Fruit fly (Drosophila melanogaster) whole organism, prepupa: ENCODE data around the gene CG16985.
A peak's percentile ranks its signal among the peaks of the same experiment; 100 is the strongest.

ENCODE experiments used
- Blimp-1 ChIP-seq: fragments of 200-800 bp; sonication (Bioruptor generic); optimal IDR thresholded peaks from 3 replicates; lab custom pipeline; 2017; ENCODE audit warnings: missing biosample characterization, missing genetic modification characterization, mild to moderate bottlenecking, moderate library complexity, missing genetic modification reagents
- CG10631 ChIP-seq: fragments of 200-800 bp; sonication (Bioruptor generic); optimal IDR thresholded peaks from 2 replicates; lab custom pipeline; 2016; ENCODE audit warnings: missing biosample characterization, missing genetic modification characterization
- CG10669 ChIP-seq: fragments of 200-800 bp; sonication (Bioruptor generic); optimal IDR thresholded peaks from 3 replicates; lab custom pipeline; 2018; ENCODE audit warnings: missing biosample characterization, mild to moderate bottlenecking, missing genetic modification characterization, moderate library complexity
- CG11294 ChIP-seq: fragments of 200-800 bp; sonication (Bioruptor generic); IDR thresholded peaks from 2 replicates; pipeline ENCODE4 v1.3.6; 2022; ENCODE audit warnings: missing biosample characterization, missing genetic modification characterization
- CG11762 ChIP-seq: fragments of 200-800 bp; sonication (Bioruptor generic); optimal IDR thresholded peaks from 3 replicates; lab custom pipeline; 2016; ENCODE audit warnings: missing biosample characterization, missing genetic modification characterization; ENCODE audit not compliant: insufficient read depth
- CG15336 ChIP-seq: fragments of 200-800 bp; sonication (Bioruptor generic); IDR thresholded peaks from 2 replicates; pipeline ENCODE4 v1.3.6; 2022; ENCODE audit warnings: missing biosample characterization, missing genetic modification characterization
- CG1621 ChIP-seq: fragments of 200-800 bp; sonication (Bioruptor generic); optimal IDR thresholded peaks from 3 replicates; lab custom pipeline; 2018; ENCODE audit warnings: missing biosample characterization, mild to moderate bottlenecking, missing genetic modification characterization
- CG16779 ChIP-seq: fragments of 200-800 bp; sonication (Bioruptor generic); optimal IDR thresholded peaks from 3 replicates; lab custom pipeline; 2017; ENCODE audit warnings: missing biosample characterization, mild to moderate bottlenecking, missing genetic modification characterization
- CG31627 ChIP-seq: fragments of 200-800 bp; sonication (Bioruptor generic); optimal IDR thresholded peaks from 3 replicates; lab custom pipeline; 2016; ENCODE audit warnings: missing biosample characterization, missing genetic modification characterization
- CG32006 ChIP-seq: fragments of 200-800 bp; sonication (Bioruptor generic); optimal IDR thresholded peaks from 3 replicates; lab custom pipeline; 2017; ENCODE audit warnings: missing biosample characterization, mild to moderate bottlenecking, missing genetic modification characterization
- CG34406 ChIP-seq: fragments of 200-800 bp; sonication (Bioruptor generic); optimal IDR thresholded peaks from 3 replicates; lab custom pipeline; 2016; ENCODE audit warnings: missing biosample characterization, missing genetic modification characterization
- CG3919 ChIP-seq: fragments of 200-800 bp; sonication (Bioruptor generic); optimal IDR thresholded peaks from 3 replicates; lab custom pipeline; 2016; ENCODE audit warnings: missing biosample characterization, missing genetic modification characterization
- CG4318 ChIP-seq: fragments of 200-800 bp; sonication (Bioruptor generic); optimal IDR thresholded peaks from 3 replicates; lab custom pipeline; 2017; ENCODE audit warnings: missing biosample characterization, mild to moderate bottlenecking, missing genetic modification characterization
- CG6163 ChIP-seq: fragments of 200-800 bp; sonication (Bioruptor generic); IDR thresholded peaks from 3 replicates; pipeline ENCODE4 v1.3.6; 2022; ENCODE audit warnings: missing biosample characterization, missing genetic modification characterization
- CG6276 ChIP-seq: fragments of 200-800 bp; sonication (Bioruptor generic); optimal IDR thresholded peaks from 2 replicates; lab custom pipeline; 2017; ENCODE audit warnings: missing biosample characterization, mild to moderate bottlenecking, missing genetic modification characterization
- CG6792 ChIP-seq: fragments of 200-800 bp; sonication (Bioruptor generic); optimal IDR thresholded peaks from 3 replicates; lab custom pipeline; 2016; ENCODE audit warnings: missing biosample characterization, missing genetic modification characterization
- CG6808 ChIP-seq: fragments of 200-800 bp; sonication (Bioruptor generic); optimal IDR thresholded peaks from 3 replicates; lab custom pipeline; 2017; ENCODE audit warnings: missing biosample characterization, missing genetic modification characterization, mild to moderate bottlenecking, moderate library complexity, missing genetic modification reagents
- CG8119 ChIP-seq: fragments of 200-800 bp; sonication (Bioruptor generic); IDR thresholded peaks from 3 replicates; pipeline ENCODE4 v1.3.6; 2022; ENCODE audit warnings: missing biosample characterization, missing genetic modification characterization
- CG8319 ChIP-seq: fragments of 200-800 bp; sonication (Bioruptor generic); optimal IDR thresholded peaks from 3 replicates; lab custom pipeline; 2016; ENCODE audit warnings: missing biosample characterization, missing genetic modification characterization
- CG8632 ChIP-seq: fragments of 200-800 bp; sonication (Bioruptor generic); optimal IDR thresholded peaks from 3 replicates; lab custom pipeline; 2016; ENCODE audit warnings: missing biosample characterization, missing genetic modification characterization
- Eip75B ChIP-seq: fragments of 200-800 bp; sonication (Bioruptor generic); optimal IDR thresholded peaks from 3 replicates; lab custom pipeline; 2016; ENCODE audit warnings: missing biosample characterization, missing genetic modification characterization
- Eip78C ChIP-seq: fragments of 200-800 bp; sonication (Bioruptor generic); peaks from one replicate; lab custom pipeline; 2016; ENCODE audit warnings: missing biosample characterization, missing genetic modification characterization
- Eip93F ChIP-seq: fragments of 200-800 bp; sonication (Bioruptor generic); optimal IDR thresholded peaks from 2 replicates; lab custom pipeline; 2016; ENCODE audit warnings: missing biosample characterization, mild to moderate bottlenecking, missing genetic modification characterization
- Ets21C ChIP-seq: fragments of 200-800 bp; sonication (Bioruptor generic); optimal IDR thresholded peaks from 3 replicates; lab custom pipeline; 2016; ENCODE audit warnings: missing biosample characterization, missing genetic modification characterization
- Gug ChIP-seq: fragments of 200-800 bp; sonication (Bioruptor generic); IDR thresholded peaks from 2 replicates; pipeline ENCODE4 v1.3.6; 2022; ENCODE audit warnings: missing biosample characterization, missing genetic modification characterization
- Hr4 ChIP-seq: fragments of 200-800 bp; sonication (Bioruptor generic); optimal IDR thresholded peaks from 3 replicates; lab custom pipeline; 2016; ENCODE audit warnings: missing biosample characterization, missing genetic modification characterization
- Lpt ChIP-seq: fragments of 200-800 bp; sonication (Bioruptor generic); optimal IDR thresholded peaks from 3 replicates; lab custom pipeline; 2016; ENCODE audit warnings: missing biosample characterization, missing genetic modification characterization
- Met ChIP-seq: fragments of 200-800 bp; sonication (Bioruptor generic); optimal IDR thresholded peaks from 3 replicates; lab custom pipeline; 2016; ENCODE audit warnings: missing biosample characterization, missing genetic modification characterization
- OdsH ChIP-seq: fragments of 200-800 bp; sonication (Bioruptor generic); optimal IDR thresholded peaks from 3 replicates; lab custom pipeline; 2016; ENCODE audit warnings: missing biosample characterization, missing genetic modification characterization
- Smox ChIP-seq: fragments of 200-800 bp; sonication (Bioruptor generic); optimal IDR thresholded peaks from 3 replicates; lab custom pipeline; 2016; ENCODE audit warnings: missing biosample characterization, missing genetic modification characterization
- Sox102F ChIP-seq: fragments of 200-800 bp; sonication (Bioruptor generic); optimal IDR thresholded peaks from 2 replicates; lab custom pipeline; 2016; ENCODE audit warnings: missing biosample characterization, mild to moderate bottlenecking, missing genetic modification characterization
- achi ChIP-seq: fragments of 200-800 bp; sonication (Bioruptor generic); optimal IDR thresholded peaks from 3 replicates; lab custom pipeline; 2016; ENCODE audit warnings: missing biosample characterization, missing genetic modification characterization
- acj6 ChIP-seq: fragments of 200-800 bp; sonication (Bioruptor generic); optimal IDR thresholded peaks from 3 replicates; lab custom pipeline; 2016; ENCODE audit warnings: missing biosample characterization, missing genetic modification characterization
- cyc ChIP-seq: fragments of 200-800 bp; sonication (Bioruptor generic); optimal IDR thresholded peaks from 3 replicates; lab custom pipeline; 2016; ENCODE audit warnings: missing biosample characterization, missing genetic modification characterization
- dac ChIP-seq: fragments of 200-800 bp; sonication (Bioruptor generic); optimal IDR thresholded peaks from 2 replicates; lab custom pipeline; 2017; ENCODE audit warnings: missing biosample characterization, mild to moderate bottlenecking, missing genetic modification characterization
- dsx ChIP-seq: fragments of 200-800 bp; optimal IDR thresholded peaks from 3 replicates; lab custom pipeline; 2019; ENCODE audit warnings: missing biosample characterization, mild to moderate bottlenecking, missing genetic modification characterization, moderate library complexity; ENCODE audit not compliant: poor library complexity, severe bottlenecking
- eg ChIP-seq: fragments of 200-800 bp; sonication (Bioruptor generic); IDR thresholded peaks from 3 replicates; pipeline ENCODE4 v1.3.6; 2022; ENCODE audit warnings: missing biosample characterization, missing genetic modification characterization
- esn ChIP-seq: fragments of 200-800 bp; sonication (Bioruptor generic); optimal IDR thresholded peaks from 2 replicates; lab custom pipeline; 2016; ENCODE audit warnings: missing biosample characterization, mild to moderate bottlenecking, missing genetic modification characterization, moderate library complexity
- fd59A ChIP-seq: fragments of 200-800 bp; sonication (Bioruptor generic); optimal IDR thresholded peaks from 2 replicates; lab custom pipeline; 2017; ENCODE audit warnings: missing biosample characterization, mild to moderate bottlenecking, missing genetic modification characterization, missing genetic modification reagents
- fd85E ChIP-seq: fragments of 200-800 bp; sonication (Bioruptor generic); optimal IDR thresholded peaks from 3 replicates; lab custom pipeline; 2016; ENCODE audit warnings: missing biosample characterization, missing genetic modification characterization
- fkh ChIP-seq: fragments of 200-800 bp; sonication (Bioruptor generic); optimal IDR thresholded peaks from 3 replicates; lab custom pipeline; 2017; ENCODE audit warnings: missing biosample characterization, mild to moderate bottlenecking, missing genetic modification characterization, moderate library complexity
- net ChIP-seq: fragments of 200-800 bp; sonication (Bioruptor generic); optimal IDR thresholded peaks from 3 replicates; lab custom pipeline; 2016; ENCODE audit warnings: missing biosample characterization, missing genetic modification characterization
- spab ChIP-seq: fragments of 200-800 bp; sonication (Bioruptor generic); optimal IDR thresholded peaks from 2 replicates; lab custom pipeline; 2017; ENCODE audit warnings: missing biosample characterization, mild to moderate bottlenecking, missing genetic modification characterization, missing genetic modification reagents
- ss ChIP-seq, 2 experiments: fragments of 200-800 bp; sonication (Bioruptor generic); optimal IDR thresholded peaks; 2 replicates in 1 of 2; 3 replicates in 1 of 2; lab custom pipeline; 2017 to 2018; ENCODE audit warnings: mild to moderate bottlenecking in 2 of 2, missing biosample characterization in 2 of 2, missing genetic modification characterization in 2 of 2, moderate library complexity in 1 of 2
- svp ChIP-seq: fragments of 200-800 bp; sonication (Bioruptor generic); peaks from one replicate; lab custom pipeline; 2016; ENCODE audit warnings: missing biosample characterization, missing genetic modification characterization
- topi ChIP-seq: fragments of 200-800 bp; sonication (Bioruptor generic); optimal IDR thresholded peaks from 3 replicates; lab custom pipeline; 2016; ENCODE audit warnings: missing biosample characterization, missing genetic modification characterization
- vri ChIP-seq: fragments of 200-800 bp; sonication (Bioruptor generic); optimal IDR thresholded peaks from 3 replicates; lab custom pipeline; 2016; ENCODE audit warnings: missing biosample characterization, mild to moderate bottlenecking, missing genetic modification characterization

CG16985 gene

DNA sequence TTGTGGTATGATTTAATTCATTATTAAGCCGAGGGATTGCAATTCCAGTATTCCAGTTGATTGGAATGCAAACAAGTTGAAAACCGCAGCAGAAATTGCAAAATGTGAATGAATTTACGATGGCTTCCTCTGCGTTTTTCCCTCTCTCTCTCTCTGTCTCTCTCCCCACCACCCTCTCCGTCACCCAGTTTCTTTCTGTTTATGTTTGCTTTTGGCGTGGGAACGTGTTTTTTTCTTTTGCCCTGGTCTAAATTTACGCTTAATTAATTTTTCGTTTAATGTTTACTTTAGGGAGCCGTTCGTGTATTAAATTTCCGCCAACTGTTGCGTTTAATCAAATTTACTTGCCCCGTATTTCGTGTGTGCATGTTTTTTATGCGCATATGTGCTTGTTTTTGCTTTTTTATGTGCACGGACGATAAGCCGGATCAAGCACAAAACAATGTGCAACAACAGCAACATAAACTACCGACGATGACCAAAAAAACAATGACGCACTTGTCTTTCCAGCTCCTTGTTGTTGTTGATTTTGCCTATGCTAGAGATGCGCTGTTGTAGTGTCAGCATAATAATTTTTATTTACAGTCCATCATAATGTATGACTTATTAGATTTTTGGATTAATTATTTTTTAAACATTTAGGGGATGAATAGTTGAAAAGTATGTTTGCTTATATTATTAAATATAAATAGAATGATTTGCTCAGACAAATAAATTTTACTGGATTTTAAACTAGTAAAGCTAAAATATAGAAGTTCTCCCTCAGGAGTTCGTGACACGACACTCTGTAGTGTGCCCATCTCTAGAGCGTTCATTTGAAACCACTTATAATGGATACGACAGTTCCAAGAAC is 9.0 kb upstream of the CG16985 start (continued):
- TF ChIP-seq fd85E (peak; percentile 19), acj6 (GFP tag; lab: Kevin White, UChicago) (peak; percentile 51), ss (GFP tag; optimal IDR thresholded peaks at IDR 0.05; lab: Kevin White, UChicago) (peak in 1 of 2 experiments; percentile 15), Gug (no peak), dsx (GFP tag; lab: Kevin White, UChicago) (peak; percentile 45), CG10669 (GFP tag; lab: Kevin White, UChicago) (no peak), Lpt (GFP tag; lab: Kevin White, UChicago) (peak; percentile 4), CG10631 (GFP tag; lab: Kevin White, UChicago) (peak; percentile 60), svp (GFP tag; lab: Kevin White, UChicago) (peak; percentile 49), CG6163 (GFP tag; lab: Robert Waterston, UW) (no peak), esn (GFP tag; lab: Kevin White, UChicago) (peak; percentile 47), CG32006 (GFP tag; lab: Kevin White, UChicago) (peak; percentile 69), Ets21C (GFP tag; lab: Kevin White, UChicago) (no peak), vri (GFP tag; lab: Kevin White, UChicago) (no peak), fkh (GFP tag; lab: Kevin White, UChicago) (peak; percentile 82), Hr4 (GFP tag; lab: Kevin White, UChicago) (peak; percentile 56), CG8632 (GFP tag; lab: Kevin White, UChicago) (peak; percentile 21), CG31627 (GFP tag; lab: Kevin White, UChicago) (peak; percentile 35), Smox (GFP tag; lab: Kevin White, UChicago) (peak; percentile 7), Sox102F (peak; percentile 49), CG11762 (no peak), CG1621 (tag; lab: Kevin White, UChicago) (no peak), CG6808 (GFP tag; lab: Kevin White, UChicago) (no peak), CG16779 (tag; lab: Kevin White, UChicago) (no peak), cyc (GFP tag; lab: Kevin White, UChicago) (peak; percentile 18), CG34406 (GFP tag; lab: Kevin White, UChicago) (peak; percentile 24), CG8119 (GFP tag; lab: Robert Waterston, UW) (peak; percentile 72; the same call in 2 of the 3 replicates), CG6276 (peak; percentile 12), CG8319 (GFP tag; lab: Kevin White, UChicago) (no peak), CG6792 (no peak), OdsH (GFP tag; lab: Kevin White, UChicago) (peak; percentile 64), fd59A (GFP tag; lab: Kevin White, UChicago) (no peak)

DNA sequence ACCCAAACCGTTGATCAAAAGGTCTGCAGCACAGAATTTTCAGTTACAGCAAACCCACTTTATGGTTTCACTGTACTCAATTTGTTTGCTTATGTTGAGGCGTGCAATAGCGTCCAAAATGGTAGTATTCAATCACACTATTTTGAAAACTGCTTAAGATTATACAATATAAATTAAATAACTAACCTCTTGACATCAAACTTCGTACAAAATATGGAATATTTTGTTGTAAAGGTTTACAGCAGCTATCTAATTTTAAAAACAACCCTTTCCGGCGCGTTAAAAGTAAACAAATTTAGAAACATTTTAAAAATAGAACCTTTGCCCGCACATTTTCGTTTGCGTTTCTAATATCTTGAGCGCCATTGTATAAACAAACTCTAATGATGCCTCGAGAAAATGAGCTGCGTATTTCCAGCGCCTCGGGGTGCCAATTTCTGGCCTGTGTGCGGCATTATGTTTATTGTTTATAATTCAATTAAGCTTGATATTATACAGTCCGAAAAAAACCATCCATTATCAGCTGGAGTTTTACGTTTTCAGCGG is 8.3 kb upstream of the CG16985 start:
- TF ChIP-seq Blimp-1 (GFP tag; lab: Kevin White, UChicago) (no peak), CG32006 (GFP tag; lab: Kevin White, UChicago) (peak; percentile 28), CG3919 (GFP tag; lab: Kevin White, UChicago) (no peak), CG4318 (GFP tag; lab: Kevin White, UChicago) (no peak), cyc (GFP tag; lab: Kevin White, UChicago) (no peak), Ets21C (GFP tag; lab: Kevin White, UChicago) (no peak), eg (0 out of 3 replicates have a peak, but pooled peaks have one; percentile 8), dac (GFP tag; lab: Kevin White, UChicago) (peak; percentile 13), CG11294 (GFP tag; lab: Robert Waterston, UW) (no peak), vri (GFP tag; lab: Kevin White, UChicago) (no peak), CG15336 (GFP tag; lab: Robert Waterston, UW) (0 out of 2 replicates have a peak, but pooled peaks have one; percentile 7), Eip78C (GFP tag; lab: Kevin White, UChicago) (peak; percentile 75), achi (no peak), Eip75B (no peak), topi (GFP tag; lab: Kevin White, UChicago) (no peak), spab (no peak), net (GFP tag; lab: Kevin White, UChicago) (no peak), Met (GFP tag; lab: Kevin White, UChicago) (no peak), CG6163 (GFP tag; lab: Robert Waterston, UW) (0 out of 3 replicates have a peak, but pooled peaks have one; percentile 5), Eip93F (GFP tag; lab: Kevin White, UChicago) (no peak)
